Fruit fly (Drosophila melanogaster) whole organism, pupa: ENCODE data around the gene CG8176.

Experiments used
- CG10348 ChIP-seq: fragments of 200-800 bp; sonication (Bioruptor generic); IDR thresholded peaks from 2 replicates; pipeline ENCODE4 v1.3.6; 2022; ENCODE audit warnings: missing biosample characterization, missing genetic modification characterization
- CG12605 ChIP-seq: fragments of 200-800 bp; sonication (Bioruptor generic); IDR thresholded peaks from 2 replicates; pipeline ENCODE4 v1.3.6; 2022; ENCODE audit warnings: missing biosample characterization, missing genetic modification characterization
- CG13204 ChIP-seq: fragments of 200-800 bp; sonication (Bioruptor generic); optimal IDR thresholded peaks from 2 replicates; lab custom pipeline; 2018; ENCODE audit warnings: missing biosample characterization, mild to moderate bottlenecking, missing genetic modification characterization, moderate library complexity
- CG14655 ChIP-seq: fragments of 200-800 bp; sonication (Bioruptor generic); optimal IDR thresholded peaks from 3 replicates; lab custom pipeline; 2017; ENCODE audit warnings: mild to moderate bottlenecking, missing biosample characterization, missing genetic modification reagents, missing genetic modification characterization
- CG15710 ChIP-seq: fragments of 200-800 bp; sonication (Bioruptor generic); optimal IDR thresholded peaks from 2 replicates; lab custom pipeline; 2018; ENCODE audit warnings: missing biosample characterization, mild to moderate bottlenecking, missing genetic modification characterization, moderate library complexity
- CG32121 ChIP-seq: fragments of 200-800 bp; sonication (Bioruptor generic); IDR thresholded peaks from 2 replicates; pipeline ENCODE4 v1.3.6; 2022; ENCODE audit warnings: missing biosample characterization, missing genetic modification characterization
- CG8159 ChIP-seq: fragments of 200-800 bp; sonication (Bioruptor generic); optimal IDR thresholded peaks from 3 replicates; lab custom pipeline; 2018; ENCODE audit warnings: missing biosample characterization, mild to moderate bottlenecking, missing genetic modification characterization, moderate library complexity
- CG8301 ChIP-seq: fragments of 200-800 bp; sonication (Bioruptor generic); optimal IDR thresholded peaks from 2 replicates; lab custom pipeline; 2018; ENCODE audit warnings: missing biosample characterization, mild to moderate bottlenecking, missing genetic modification characterization
- CG9948 ChIP-seq: fragments of 200-800 bp; sonication (Bioruptor generic); optimal IDR thresholded peaks from 2 replicates; lab custom pipeline; 2018; ENCODE audit warnings: missing biosample characterization, mild to moderate bottlenecking, missing genetic modification characterization, moderate library complexity
- EcR ChIP-seq: fragments of 200-800 bp; sonication (Bioruptor generic); optimal IDR thresholded peaks from 3 replicates; lab custom pipeline; 2019; ENCODE audit warnings: missing biosample characterization, missing genetic modification characterization, mild to moderate bottlenecking, moderate library complexity, missing genetic modification reagents
- Pif1A ChIP-seq: fragments of 200-800 bp; sonication (Bioruptor generic); optimal IDR thresholded peaks from 3 replicates; lab custom pipeline; 2016; ENCODE audit warnings: missing biosample characterization, missing genetic modification characterization
- Snoo ChIP-seq: fragments of 200-800 bp; sonication (Bioruptor generic); optimal IDR thresholded peaks from 3 replicates; lab custom pipeline; 2017; ENCODE audit warnings: missing biosample characterization, mild to moderate bottlenecking, missing genetic modification characterization, inconsistent platforms
- fd96Ca ChIP-seq: fragments of 200-800 bp; sonication (Bioruptor generic); IDR thresholded peaks from 3 replicates; pipeline ENCODE4 v1.3.6; 2022; ENCODE audit warnings: missing biosample characterization, missing genetic modification characterization

- TF ChIP-seq EcR (no peak), CG8159 (no peak), fd96Ca (GFP tag; lab: Robert Waterston, UW) (no peak), CG14655 (GFP tag; lab: Kevin White, UChicago) (no peak), CG15710 (tag; lab: Kevin White, UChicago) (peak; percentile 18), CG12605 (GFP tag; lab: Robert Waterston, UW) (no peak), Pif1A (GFP tag; lab: Kevin White, UChicago) (no peak), CG13204 (no peak), CG10348 (GFP tag; lab: Robert Waterston, UW) (no peak), Snoo (tag; lab: Kevin White, UChicago) (peak; percentile 48), CG32121 (GFP tag; lab: Robert Waterston, UW) (no peak), CG8301 (no peak), CG9948 (tag; lab: Kevin White, UChicago) (no peak)
These were observed 19.1 kb upstream of the CG8176 start for dm6 chr3R:9496748-9497147.
